Worm (Caenorhabditis elegans): Measurements from ENCODE around the gene clhm-1.

Gene clhm-1

DNA sequence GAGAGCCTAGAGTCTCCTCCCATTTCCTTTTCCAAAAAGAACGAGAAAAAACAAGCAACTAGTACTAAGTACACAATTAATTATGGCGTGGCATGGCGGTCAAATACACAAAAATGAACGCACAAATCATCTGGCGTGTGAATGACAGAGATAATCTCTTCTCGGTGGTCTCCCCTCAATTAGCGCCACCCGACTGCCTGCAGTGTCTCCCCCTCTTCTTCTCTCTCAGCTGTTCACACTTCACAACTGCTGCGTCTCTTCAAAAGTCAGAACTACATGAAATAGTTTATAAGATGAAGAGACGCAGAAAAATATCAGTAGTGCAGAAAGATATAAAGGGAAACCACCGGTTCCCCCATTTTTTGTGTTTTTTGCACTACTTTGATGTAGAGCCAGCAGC is 43.4 kb downstream of the clhm-1 start (continued):
- TF ChIP-seq isw-1 (GFP tag; IDR thresholded peaks at IDR 0.05), result no peak
- peak; percentile 6 for TF ChIP-seq egl-13 (tag; optimal IDR thresholded peaks at IDR 0.05)
- TF ChIP-seq ceh-90 (tag; optimal IDR thresholded peaks at IDR 0.05), result no peak
- no peak for TF ChIP-seq Y116A8C.19 (tag; optimal IDR thresholded peaks at IDR 0.05; ENCODE audit: borderline replicate concordance)
- no peak for TF ChIP-seq nhr-84 (tag; optimal IDR thresholded peaks at IDR 0.05)
- no peak for TF ChIP-seq zag-1 (tag; optimal IDR thresholded peaks at IDR 0.05)
- peak; percentile 55 for TF ChIP-seq lin-13 (GFP tag; optimal IDR thresholded peaks at IDR 0.05)
- TF ChIP-seq snpc-4 (tag; optimal IDR thresholded peaks at IDR 0.05), result no peak
- TF ChIP-seq nhr-11 (tag; optimal IDR thresholded peaks at IDR 0.05), result peak; percentile 23
- TF ChIP-seq ceh-82 (tag; optimal IDR thresholded peaks at IDR 0.05), result peak in 2 of 3 experiments; percentile 6 to 45
- no peak for TF ChIP-seq zip-4 (GFP tag; optimal IDR thresholded peaks at IDR 0.05)
- TF ChIP-seq hlh-4 (tag; optimal IDR thresholded peaks at IDR 0.05), result no peak
- TF ChIP-seq lir-3 (tag; optimal IDR thresholded peaks at IDR 0.05; ENCODE audit: poor library complexity), result no peak
- peak; percentile 62 for TF ChIP-seq dsc-1 (tag; optimal IDR thresholded peaks at IDR 0.05)
- TF ChIP-seq tbx-2 (tag; optimal IDR thresholded peaks at IDR 0.05), result peak; percentile 72
- no peak for TF ChIP-seq alr-1 (tag; optimal IDR thresholded peaks at IDR 0.05; ENCODE audit: borderline replicate concordance)
- no peak for TF ChIP-seq hpl-2 (GFP tag; optimal IDR thresholded peaks at IDR 0.05)
- TF ChIP-seq lin-35 (GFP tag; optimal IDR thresholded peaks at IDR 0.05), result peak; percentile 18 to 25
- TF ChIP-seq efl-3 (GFP tag; optimal IDR thresholded peaks at IDR 0.05), result no peak
- TF ChIP-seq tlp-1 (tag; optimal IDR thresholded peaks at IDR 0.05), result no peak
- TF ChIP-seq snu-23 (GFP tag; optimal IDR thresholded peaks at IDR 0.05), result peak; percentile 58
- TF ChIP-seq mef-2 (tag; optimal IDR thresholded peaks at IDR 0.05), result no peak
- peak; percentile 3 for TF ChIP-seq nhr-90 (tag; optimal IDR thresholded peaks at IDR 0.05; ENCODE audit: poor library complexity)
- no peak for TF ChIP-seq grh-1 (GFP tag; IDR thresholded peaks at IDR 0.05)
- TF ChIP-seq vab-15 (tag; optimal IDR thresholded peaks at IDR 0.05), result peak; percentile 30
- TF ChIP-seq fkh-8 (tag; optimal IDR thresholded peaks at IDR 0.05), result peak; percentile 35
- no peak for TF ChIP-seq sptf-1 (tag; optimal IDR thresholded peaks at IDR 0.05)
- TF ChIP-seq fkh-10 (GFP tag; optimal IDR thresholded peaks at IDR 0.05), result no peak
- TF ChIP-seq ceh-8 (GFP tag; optimal IDR thresholded peaks at IDR 0.05), result no peak
- no peak for TF ChIP-seq C34B4.2 (tag; optimal IDR thresholded peaks at IDR 0.05)
- TF ChIP-seq lin-39 (tag; optimal IDR thresholded peaks at IDR 0.05), result no peak
- no peak for TF ChIP-seq ceh-63 (GFP tag; optimal IDR thresholded peaks at IDR 0.05)
- TF ChIP-seq ets-5 (GFP tag; IDR thresholded peaks at IDR 0.05), result no peak
- peak; percentile 16 for TF ChIP-seq xbp-1 (tag; optimal IDR thresholded peaks at IDR 0.05)
- no peak for TF ChIP-seq ztf-11 (tag; optimal IDR thresholded peaks at IDR 0.05)
- no peak for TF ChIP-seq ama-1 (optimal IDR thresholded peaks at IDR 0.05)
- no peak for TF ChIP-seq unc-98 (GFP tag; IDR thresholded peaks at IDR 0.05)
- TF ChIP-seq dpl-1 (GFP tag; optimal IDR thresholded peaks at IDR 0.05), result peak; percentile 4 to 21 (median 16)
- peak; percentile 88 for TF ChIP-seq rnt-1 (tag; optimal IDR thresholded peaks at IDR 0.05)
- peak; percentile 84 for TF ChIP-seq blmp-1 (tag; optimal IDR thresholded peaks at IDR 0.05)
- TF ChIP-seq unc-130 (tag; optimal IDR thresholded peaks at IDR 0.05), result peak; percentile 26

DNA sequence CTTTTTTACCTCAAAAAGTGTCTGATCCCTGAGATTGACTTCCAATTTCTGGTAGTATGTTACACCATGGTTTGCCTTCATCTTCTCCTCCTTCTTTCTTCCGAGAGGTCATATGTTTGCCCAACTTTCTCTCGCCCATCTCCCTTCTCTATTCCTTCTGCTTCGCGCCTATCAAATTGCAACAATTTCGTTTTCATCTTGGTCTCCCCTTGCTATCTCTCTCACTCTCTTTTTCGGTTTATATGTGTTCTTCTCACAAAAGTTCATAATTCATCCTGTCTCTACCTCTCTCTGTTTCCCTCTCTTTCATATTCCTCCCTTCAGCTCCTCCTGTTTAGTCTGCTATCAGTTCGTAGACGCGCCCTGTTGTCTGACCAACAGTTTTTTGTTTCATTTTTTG is 44.1 kb downstream of the clhm-1 start:
- TF ChIP-seq sup-37 (GFP tag; optimal IDR thresholded peaks at IDR 0.05), result no peak
- TF ChIP-seq snu-23 (GFP tag; optimal IDR thresholded peaks at IDR 0.05), result peak; percentile 33
- peak; percentile 23 for TF ChIP-seq mep-1 (tag; optimal IDR thresholded peaks at IDR 0.05)
- TF ChIP-seq nhr-71 (tag; optimal IDR thresholded peaks at IDR 0.05), result peak; percentile 51
- no peak for TF ChIP-seq pax-3 (tag; optimal IDR thresholded peaks at IDR 0.05)
- no peak for TF ChIP-seq sox-4 (tag; optimal IDR thresholded peaks at IDR 0.05)
- TF ChIP-seq mdl-1 (tag; optimal IDR thresholded peaks at IDR 0.05), result peak in 1 of 2 experiments; percentile 16
- TF ChIP-seq lin-35 (GFP tag; optimal IDR thresholded peaks at IDR 0.05), result peak; percentile 11 to 19
- peak; percentile 60 for TF ChIP-seq nhr-20 (tag; optimal IDR thresholded peaks at IDR 0.05)
- TF ChIP-seq unc-130 (tag; optimal IDR thresholded peaks at IDR 0.05), result peak; percentile 74
- TF ChIP-seq lin-14 (GFP tag; optimal IDR thresholded peaks at IDR 0.05), result peak; percentile 76
- peak in 1 of 6 experiments; percentile 69 for TF ChIP-seq elt-3 (tag; optimal IDR thresholded peaks at IDR 0.05)
- TF ChIP-seq ceh-82 (tag; optimal IDR thresholded peaks at IDR 0.05), result peak in 1 of 3 experiments; percentile 22
- peak; percentile 35 for TF ChIP-seq rnt-1 (tag; optimal IDR thresholded peaks at IDR 0.05)
- no peak for TF ChIP-seq fkh-8 (tag; optimal IDR thresholded peaks at IDR 0.05)
- TF ChIP-seq skn-1 (tag; optimal IDR thresholded peaks at IDR 0.05), result peak; percentile 23
- no peak for TF ChIP-seq ces-1 (GFP tag; optimal IDR thresholded peaks at IDR 0.05)
- peak; percentile 36; the same call in 1 of the 2 replicates for TF ChIP-seq nhr-19 (GFP tag; conservative IDR thresholded peaks at IDR 0.05)
- TF ChIP-seq grh-1 (GFP tag; IDR thresholded peaks at IDR 0.05), result no peak
